Worm (Caenorhabditis elegans) whole organism, L1 larva: ENCODE measurements around the gene ZC449.7.

ENCODE experiments used
- aly-2 ChIP-seq: fragments of 150-350 bp; optimal IDR thresholded peaks from 2 replicates; lab custom pipeline; 2014; ENCODE audit warnings: missing biosample characterization, missing genetic modification characterization
- dsc-1 ChIP-seq: sonication (generic microtip); optimal IDR thresholded peaks from 2 replicates; lab custom pipeline; 2016; ENCODE audit warnings: mild to moderate bottlenecking, missing genetic modification characterization, missing compliant biosample characterization
- efl-1 ChIP-seq, 4 experiments: fragments of 150-350 bp; optimal IDR thresholded peaks in 3 of 4; peaks in 1 of 4; 1 replicate in 1 of 4; 2 replicates in 3 of 4; lab custom pipeline; 2014; ENCODE audit warnings: missing biosample characterization in 2 of 4, missing genetic modification characterization in 2 of 4, missing genetic modification reagents in 2 of 4
- egl-27 ChIP-seq, 2 experiments: fragments of 150-350 bp in 1 of 2; sonication (generic microtip); optimal IDR thresholded peaks; 3 replicates each; lab custom pipeline; 2017 to 2018; ENCODE audit warnings: missing biosample characterization in 2 of 2, missing genetic modification characterization in 2 of 2, missing genetic modification reagents in 2 of 2
- jun-1 ChIP-seq: fragments of 150-350 bp; optimal IDR thresholded peaks from 2 replicates; lab custom pipeline; 2014; ENCODE audit warnings: missing biosample characterization, missing genetic modification reagents, missing genetic modification characterization
- snpc-4 ChIP-seq: fragments of 150-350 bp; optimal IDR thresholded peaks from 2 replicates; lab custom pipeline; 2014; ENCODE audit warnings: missing biosample characterization, missing genetic modification characterization
- tbx-2 ChIP-seq: sonication (generic microtip); optimal IDR thresholded peaks from 2 replicates; lab custom pipeline; 2016; ENCODE audit warnings: missing genetic modification characterization, missing compliant biosample characterization
- unc-62 ChIP-seq: fragments of 150-350 bp; optimal IDR thresholded peaks from 2 replicates; lab custom pipeline; 2014; ENCODE audit warnings: missing biosample characterization, missing genetic modification reagents, missing genetic modification characterization

- no peak for TF ChIP-seq tbx-2 (tag; lab: Kevin White, UChicago)
- TF ChIP-seq aly-2 (tag; lab: Kevin White, UChicago), result no peak
- no peak for TF ChIP-seq unc-62 (GFP tag; lab: Kevin White, UChicago)
- TF ChIP-seq dsc-1 (tag; lab: Kevin White, UChicago), result no peak
- no peak for TF ChIP-seq jun-1
- no peak for TF ChIP-seq efl-1 (optimal IDR thresholded peaks at IDR 0.05; lab: Kevin White, UChicago)
- no peak for TF ChIP-seq efl-1 (GFP tag; optimal IDR thresholded peaks at IDR 0.05 in 1 of 2; lab: Kevin White, UChicago)
- TF ChIP-seq egl-27 (tag; optimal IDR thresholded peaks at IDR 0.05; lab: Kevin White, UChicago), result no peak
- no peak for TF ChIP-seq snpc-4 (tag; lab: Kevin White, UChicago)
Observed at ce11 chrX:5006972-5007371, 6.9 kb upstream of the ZC449.7 start.
